Worm (Caenorhabditis elegans): ENCODE results near the gene F33G12.6.

- TF ChIP-seq lin-39 (tag; optimal IDR thresholded peaks at IDR 0.05) (no peak), ceh-9 (tag; optimal IDR thresholded peaks at IDR 0.05) (no peak), ztf-11 (tag; optimal IDR thresholded peaks at IDR 0.05) (no peak), unc-62 (GFP tag; optimal IDR thresholded peaks at IDR 0.05) (no peak), egl-27 (tag; optimal IDR thresholded peaks at IDR 0.05) (no peak), lsy-12 (tag; optimal IDR thresholded peaks at IDR 0.05) (no peak)
Measured at ce11 chrII:5014399-5014798, 35.3 kb upstream of the F33G12.6 start, which contains the start of gene F59A6.2.

Data from whole organism, L3 larva.